Worm (Caenorhabditis elegans) whole organism, L3 larva: ENCODE data around the gene spl-2.

Experiments
- ZK546.5 ChIP-seq: sonication (generic microtip); optimal IDR thresholded peaks from 2 replicates; lab custom pipeline; 2017; ENCODE audit warnings: missing biosample characterization, missing genetic modification characterization
- fos-1 ChIP-seq: fragments of 150-350 bp; optimal IDR thresholded peaks from 2 replicates; lab custom pipeline; 2014; ENCODE audit warnings: missing biosample characterization, missing genetic modification characterization
- hmg-11 ChIP-seq: sonication (generic microtip); optimal IDR thresholded peaks from 2 replicates; lab custom pipeline; 2016; ENCODE audit warnings: missing genetic modification characterization, missing compliant biosample characterization
- nhr-23 ChIP-seq: fragments of 150-350 bp; optimal IDR thresholded peaks from 2 replicates; lab custom pipeline; 2014; ENCODE audit warnings: missing biosample characterization, missing genetic modification reagents, missing genetic modification characterization
- nhr-28 ChIP-seq: fragments of 150-350 bp; optimal IDR thresholded peaks from 2 replicates; lab custom pipeline; 2014; ENCODE audit warnings: missing biosample characterization, missing genetic modification characterization
- nhr-43 ChIP-seq: sonication (generic microtip); optimal IDR thresholded peaks from 2 replicates; lab custom pipeline; 2016; ENCODE audit warnings: mild to moderate bottlenecking, missing genetic modification characterization, missing compliant biosample characterization; ENCODE audit not compliant: poor library complexity, severe bottlenecking
- nhr-77 ChIP-seq: fragments of 150-350 bp; optimal IDR thresholded peaks from 2 replicates; lab custom pipeline; 2014; ENCODE audit warnings: missing biosample characterization, missing genetic modification characterization
- skn-1 ChIP-seq: fragments of 150-350 bp; optimal IDR thresholded peaks from 2 replicates; lab custom pipeline; 2014; ENCODE audit warnings: missing biosample characterization, missing genetic modification characterization
- tbx-2 ChIP-seq: sonication (generic microtip); optimal IDR thresholded peaks from 2 replicates; lab custom pipeline; 2016; ENCODE audit warnings: mild to moderate bottlenecking, missing genetic modification characterization, missing compliant biosample characterization
- unc-39 ChIP-seq: sonication (generic microtip); optimal IDR thresholded peaks from 4 replicates; lab custom pipeline; 2017; ENCODE audit warnings: missing biosample characterization, missing genetic modification characterization

DNA sequence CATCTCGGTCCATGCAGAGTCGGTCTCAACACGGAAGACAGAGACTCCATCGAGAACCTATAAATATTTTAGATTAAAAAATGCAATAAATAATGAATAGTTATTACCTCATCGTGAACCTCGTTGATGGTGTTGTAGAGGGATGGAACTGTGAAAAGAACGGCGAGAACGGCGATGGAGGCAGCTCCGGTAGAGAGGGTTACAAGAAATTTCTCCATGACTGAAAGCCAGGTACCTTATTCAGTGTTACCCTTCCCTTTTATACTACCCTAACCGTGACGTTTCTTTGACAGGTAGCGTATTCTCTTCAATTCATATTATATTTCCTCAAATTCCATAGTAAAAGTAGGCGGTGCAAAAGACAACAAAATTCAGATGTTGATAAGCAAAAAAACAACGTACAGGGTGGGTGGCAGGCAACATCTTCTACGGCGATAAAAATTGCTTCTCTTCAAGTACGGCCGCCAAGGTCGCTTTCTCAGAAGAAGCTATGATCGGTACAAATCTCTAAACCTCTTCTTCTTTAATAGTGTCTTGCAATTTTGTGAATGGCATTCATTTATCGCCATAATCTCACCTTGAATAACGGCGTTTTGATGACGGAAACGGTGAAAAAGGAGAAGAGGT lies 18.5 kb upstream of the spl-2 start, which contains the start of gene col-10:
- TF ChIP-seq nhr-77 (tag; lab: Kevin White, UChicago) (no peak), fos-1 (tag; lab: Kevin White, UChicago) (no peak), skn-1 (tag; lab: Kevin White, UChicago) (no peak), nhr-43 (tag; lab: Kevin White, UChicago) (peak; percentile 65), tbx-2 (tag; lab: Kevin White, UChicago) (no peak), nhr-23 (tag; lab: Kevin White, UChicago) (no peak), nhr-28 (tag; lab: Kevin White, UChicago) (no peak), ZK546.5 (tag; lab: Kevin White, UChicago) (no peak), hmg-11 (tag; lab: Kevin White, UChicago) (no peak), unc-39 (tag; lab: Kevin White, UChicago) (no peak)
